Fruit fly (Drosophila melanogaster) whole organism, embryonic: ENCODE data around the gene CG15213.

ENCODE experiments used
- Bgb ChIP-seq: fragments of 200-800 bp; sonication (Bioruptor generic); IDR thresholded peaks from 2 replicates; pipeline ENCODE4 v1.3.6; 2022; ENCODE audit warnings: missing biosample characterization, missing genetic modification characterization; ENCODE audit not compliant: partially characterized antibody
- CG10654 ChIP-seq: fragments of 200-800 bp; sonication (Bioruptor generic); optimal IDR thresholded peaks from 2 replicates; lab custom pipeline; 2016; ENCODE audit warnings: missing biosample characterization, missing genetic modification characterization
- CG11456 ChIP-seq: fragments of 200-800 bp; sonication (Bioruptor generic); IDR thresholded peaks from 3 replicates; pipeline ENCODE4 v1.3.6; 2022; ENCODE audit warnings: missing biosample characterization, missing genetic modification characterization
- CG11560 ChIP-seq: fragments of 200-800 bp; sonication (Bioruptor generic); IDR thresholded peaks from 3 replicates; pipeline ENCODE4 v1.3.6; 2022; ENCODE audit warnings: missing biosample characterization, missing genetic modification characterization
- CG12104 ChIP-seq: fragments of 200-800 bp; sonication (Bioruptor generic); optimal IDR thresholded peaks from 3 replicates; lab custom pipeline; 2016; ENCODE audit warnings: missing biosample characterization, missing genetic modification characterization
- CG13287 ChIP-seq: fragments of 200-800 bp; sonication (Bioruptor generic); IDR thresholded peaks from 2 replicates; pipeline ENCODE4 v1.3.6; 2022; ENCODE audit warnings: missing biosample characterization, missing genetic modification characterization; ENCODE audit not compliant: partially characterized antibody
- CG13424 ChIP-seq: fragments of 200-800 bp; sonication (Bioruptor generic); optimal IDR thresholded peaks from 2 replicates; lab custom pipeline; 2019; ENCODE audit warnings: missing biosample characterization, mild to moderate bottlenecking, missing genetic modification characterization, moderate library complexity
- CG14860 ChIP-seq: fragments of 200-800 bp; sonication (Bioruptor generic); IDR thresholded peaks from 3 replicates; pipeline ENCODE4 v1.3.6; 2022; ENCODE audit warnings: missing biosample characterization, missing genetic modification characterization; ENCODE audit not compliant: partially characterized antibody
- CG15514 ChIP-seq: fragments of 200-800 bp; sonication (Bioruptor generic); optimal IDR thresholded peaks from 3 replicates; lab custom pipeline; 2017; ENCODE audit warnings: missing biosample characterization, missing genetic modification characterization, mild to moderate bottlenecking, moderate library complexity, missing genetic modification reagents
- CG18619 ChIP-seq: fragments of 200-800 bp; sonication (Bioruptor generic); optimal IDR thresholded peaks from 3 replicates; lab custom pipeline; 2017; ENCODE audit warnings: missing biosample characterization, mild to moderate bottlenecking, missing genetic modification characterization
- CG2129 ChIP-seq: fragments of 200-800 bp; sonication (Bioruptor generic); IDR thresholded peaks from 2 replicates; pipeline ENCODE4 v1.3.6; 2022; ENCODE audit warnings: missing biosample characterization, missing genetic modification characterization; ENCODE audit not compliant: partially characterized antibody
- CG7271 ChIP-seq: fragments of 200-800 bp; sonication (Bioruptor generic); optimal IDR thresholded peaks from 2 replicates; lab custom pipeline; 2018; ENCODE audit warnings: missing biosample characterization, mild to moderate bottlenecking, missing genetic modification characterization, moderate library complexity
- CG9797 ChIP-seq: fragments of 200-800 bp; sonication (Bioruptor generic); optimal IDR thresholded peaks from 3 replicates; lab custom pipeline; 2018; ENCODE audit warnings: missing biosample characterization, mild to moderate bottlenecking, missing genetic modification characterization
- Camta ChIP-seq: fragments of 200-800 bp; sonication (Bioruptor generic); optimal IDR thresholded peaks from 2 replicates; lab custom pipeline; 2016; ENCODE audit warnings: missing biosample characterization, missing genetic modification characterization
- Chrac-16 ChIP-seq: fragments of 200-800 bp; sonication (Bioruptor generic); optimal IDR thresholded peaks from 3 replicates; lab custom pipeline; 2016; ENCODE audit warnings: missing biosample characterization, missing genetic modification characterization
- Deaf1 ChIP-seq: fragments of 200-800 bp; optimal IDR thresholded peaks from 3 replicates; lab custom pipeline; 2019; ENCODE audit warnings: missing biosample characterization, mild to moderate bottlenecking, missing genetic modification characterization, moderate library complexity
- Dll ChIP-seq: fragments of 200-800 bp; sonication (Bioruptor generic); IDR thresholded peaks from 4 replicates; pipeline ENCODE4 v1.3.6; 2022; ENCODE audit warnings: missing biosample characterization, missing genetic modification characterization; ENCODE audit not compliant: partially characterized antibody
- HHEX ChIP-seq: fragments of 200-800 bp; sonication (Bioruptor generic); optimal IDR thresholded peaks from 3 replicates; lab custom pipeline; 2017; ENCODE audit warnings: missing biosample characterization, mild to moderate bottlenecking, missing genetic modification characterization, missing genetic modification reagents
- Kr ChIP-seq: fragments of 200-800 bp; sonication (Bioruptor generic); optimal IDR thresholded peaks from 2 replicates; lab custom pipeline; 2017; ENCODE audit warnings: missing biosample characterization, mild to moderate bottlenecking, missing genetic modification characterization
- Lhr ChIP-seq: fragments of 200-800 bp; sonication (Bioruptor generic); optimal IDR thresholded peaks from 3 replicates; lab custom pipeline; 2017; ENCODE audit warnings: mild to moderate bottlenecking, missing biosample characterization, missing genetic modification reagents, missing genetic modification characterization
- MBD-R2 ChIP-seq: fragments of 200-800 bp; sonication (Bioruptor generic); IDR thresholded peaks from 2 replicates; pipeline ENCODE4 v1.3.6; 2022; ENCODE audit warnings: missing biosample characterization, missing genetic modification characterization
- Meics ChIP-seq: fragments of 200-800 bp; sonication (Bioruptor generic); optimal IDR thresholded peaks from 2 replicates; lab custom pipeline; 2017; ENCODE audit warnings: missing biosample characterization, mild to moderate bottlenecking, missing genetic modification characterization
- Myb ChIP-seq: fragments of 200-800 bp; sonication (Bioruptor generic); optimal IDR thresholded peaks from 2 replicates; lab custom pipeline; 2016; ENCODE audit warnings: missing biosample characterization, missing genetic modification characterization
- NC2β ChIP-seq: fragments of 200-800 bp; sonication (Bioruptor generic); optimal IDR thresholded peaks from 2 replicates; lab custom pipeline; 2016; ENCODE audit warnings: missing biosample characterization, missing genetic modification characterization
- Pdp1 ChIP-seq, 2 experiments: fragments of 200-800 bp; sonication (Bioruptor generic); optimal IDR thresholded peaks; 3 replicates each; lab custom pipeline; 2016; ENCODE audit warnings: missing biosample characterization in 2 of 2, missing genetic modification characterization in 2 of 2, mild to moderate bottlenecking in 1 of 2, moderate library complexity in 1 of 2
- Poxn ChIP-seq: fragments of 200-800 bp; sonication (Bioruptor generic); IDR thresholded peaks from 2 replicates; pipeline ENCODE4 v1.3.6; 2022; ENCODE audit warnings: missing biosample characterization, missing genetic modification characterization
- Rfx ChIP-seq: fragments of 200-800 bp; sonication (Bioruptor generic); IDR thresholded peaks from 2 replicates; pipeline ENCODE4 v1.3.6; 2022; ENCODE audit warnings: missing biosample characterization, missing genetic modification characterization
- al ChIP-seq: fragments of 200-800 bp; sonication (Bioruptor generic); IDR thresholded peaks from 2 replicates; pipeline ENCODE4 v1.3.6; 2022; ENCODE audit warnings: missing biosample characterization, missing genetic modification characterization
- amos ChIP-seq: fragments of 200-800 bp; sonication (Bioruptor generic); IDR thresholded peaks from 2 replicates; pipeline ENCODE4 v1.3.6; 2022; ENCODE audit warnings: missing biosample characterization, missing genetic modification characterization; ENCODE audit not compliant: partially characterized antibody
- ara ChIP-seq: fragments of 200-800 bp; sonication (Bioruptor generic); IDR thresholded peaks from 2 replicates; pipeline ENCODE4 v1.3.6; 2022; ENCODE audit warnings: missing biosample characterization, missing genetic modification characterization
- ase ChIP-seq: fragments of 200-800 bp; sonication (Bioruptor generic); IDR thresholded peaks from 3 replicates; pipeline ENCODE4 v1.3.6; 2022; ENCODE audit warnings: missing biosample characterization, missing genetic modification characterization
- cas ChIP-seq: fragments of 200-800 bp; sonication (Bioruptor generic); IDR thresholded peaks from 2 replicates; pipeline ENCODE4 v1.3.6; 2022; ENCODE audit warnings: missing biosample characterization, missing genetic modification characterization
- dmrt11E ChIP-seq: fragments of 200-800 bp; sonication (Bioruptor generic); optimal IDR thresholded peaks from 3 replicates; lab custom pipeline; 2018; ENCODE audit warnings: missing biosample characterization, mild to moderate bottlenecking, missing genetic modification characterization, moderate library complexity
- eve ChIP-seq, 2 experiments: fragments of >200 bp; optimal IDR thresholded peaks; 2 replicates each; lab custom pipeline; 2017; ENCODE audit warnings: missing biosample characterization in 2 of 2, missing genetic modification characterization in 2 of 2
- ewg ChIP-seq: fragments of 200-800 bp; sonication (Bioruptor generic); optimal IDR thresholded peaks from 3 replicates; lab custom pipeline; 2017; ENCODE audit warnings: mild to moderate bottlenecking, missing biosample characterization, missing genetic modification reagents, missing genetic modification characterization
- gfzf ChIP-seq: fragments of 200-800 bp; sonication (Bioruptor generic); optimal IDR thresholded peaks from 2 replicates; lab custom pipeline; 2016; ENCODE audit warnings: missing biosample characterization, mild to moderate bottlenecking, missing genetic modification characterization, moderate library complexity
- hkb ChIP-seq, 2 experiments: fragments of 200-800 bp in 1 of 2; fragments of >200 bp in 1 of 2; sonication (Bioruptor generic) in 1 of 2; IDR thresholded peaks in 1 of 2; optimal IDR thresholded peaks in 1 of 2; 2 replicates each; pipeline versions ENCODE4 v1.3.6 to Lab custom; 2017 to 2022; ENCODE audit warnings: missing biosample characterization in 1 of 2, missing genetic modification characterization in 1 of 2
- maf-S ChIP-seq: fragments of 200-800 bp; sonication (Bioruptor generic); optimal IDR thresholded peaks from 2 replicates; lab custom pipeline; 2016; ENCODE audit warnings: missing biosample characterization, missing genetic modification characterization
- phol ChIP-seq: fragments of 200-800 bp; sonication (Bioruptor generic); optimal IDR thresholded peaks from 3 replicates; lab custom pipeline; 2018; ENCODE audit warnings: missing biosample characterization, mild to moderate bottlenecking, missing genetic modification characterization, moderate library complexity
- pum ChIP-seq: fragments of 200-800 bp; sonication (Bioruptor generic); optimal IDR thresholded peaks from 2 replicates; lab custom pipeline; 2016; ENCODE audit warnings: missing biosample characterization, missing genetic modification characterization
- pzg ChIP-seq: fragments of 200-800 bp; sonication (Bioruptor generic); optimal IDR thresholded peaks from 3 replicates; lab custom pipeline; 2018; ENCODE audit warnings: missing biosample characterization, mild to moderate bottlenecking, missing genetic modification characterization, moderate library complexity
- rib ChIP-seq: fragments of 200-800 bp; sonication (Bioruptor generic); IDR thresholded peaks from 2 replicates; pipeline ENCODE4 v1.3.6; 2022; ENCODE audit warnings: missing biosample characterization, missing genetic modification characterization
- sc ChIP-seq, 3 experiments: fragments of >200 bp in 2 of 3; fragments of 200-800 bp in 1 of 3; sonication (Bioruptor generic) in 1 of 3; optimal IDR thresholded peaks; 2 replicates in 2 of 3; 3 replicates in 1 of 3; lab custom pipeline; 2017; ENCODE audit warnings: mild to moderate bottlenecking in 1 of 3, missing biosample characterization in 1 of 3, missing genetic modification characterization in 1 of 3, missing genetic modification reagents in 1 of 3
- slp2 ChIP-seq: fragments of 200-800 bp; sonication (Bioruptor generic); optimal IDR thresholded peaks from 2 replicates; lab custom pipeline; 2016; ENCODE audit warnings: missing biosample characterization, missing genetic modification characterization
- stwl ChIP-seq: fragments of 200-800 bp; sonication (Bioruptor generic); optimal IDR thresholded peaks from 3 replicates; lab custom pipeline; 2018; ENCODE audit warnings: missing biosample characterization, mild to moderate bottlenecking, missing genetic modification characterization, moderate library complexity
- tup ChIP-seq: fragments of 200-800 bp; sonication (Bioruptor generic); optimal IDR thresholded peaks from 2 replicates; lab custom pipeline; 2016; ENCODE audit warnings: missing biosample characterization, mild to moderate bottlenecking, missing genetic modification characterization, moderate library complexity
- twi ChIP-seq: fragments of 200-800 bp; optimal IDR thresholded peaks from 2 replicates; lab custom pipeline; 2019; ENCODE audit warnings: missing biosample characterization, mild to moderate bottlenecking, missing genetic modification characterization, moderate library complexity
- vvl ChIP-seq: fragments of 200-800 bp; sonication (Bioruptor generic); IDR thresholded peaks from 2 replicates; pipeline ENCODE4 v1.3.6; 2022; ENCODE audit warnings: missing biosample characterization, missing genetic modification characterization

The CG15213 gene

DNA sequence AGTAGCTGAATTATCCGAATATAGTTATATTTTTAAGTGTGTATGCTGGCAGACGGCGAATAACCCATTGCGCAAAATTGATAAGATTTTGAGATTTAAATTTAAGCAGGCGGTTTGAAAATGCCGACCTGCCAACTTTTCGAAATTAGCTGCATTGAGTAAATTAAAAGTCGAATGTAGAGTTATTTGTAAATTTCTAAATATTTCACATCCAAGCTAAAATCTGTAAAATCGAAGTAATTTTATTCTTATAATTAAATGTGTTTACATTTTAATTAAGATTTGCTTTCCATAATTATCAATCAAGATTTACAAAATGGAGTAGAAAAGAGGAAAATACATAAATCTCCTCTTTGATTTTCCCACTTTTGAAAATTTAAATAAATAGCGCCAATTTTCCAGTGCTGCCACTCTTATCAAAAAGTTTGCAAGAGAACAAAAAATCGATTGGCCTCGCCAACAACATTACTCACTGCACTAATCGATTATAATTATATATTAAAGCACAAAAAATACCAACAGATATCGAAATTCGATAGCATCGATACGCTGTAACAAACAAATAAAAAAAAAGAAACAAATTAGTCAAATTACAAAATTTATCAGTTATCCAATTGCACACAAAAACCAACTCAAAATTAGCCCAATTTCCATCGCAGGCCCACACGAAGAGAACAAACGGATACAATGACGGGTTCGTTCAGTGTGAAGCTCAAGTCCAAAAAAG, 847 bp upstream of the CG15213 start, which contains the start of gene Yod1 (continued):
- TF ChIP-seq ase (GFP tag; lab: Robert Waterston, UW), result no peak
- no peak for TF ChIP-seq CG10654 (GFP tag; lab: Kevin White, UChicago)
- TF ChIP-seq Chrac-16, result no peak
- peak; percentile 51 for TF ChIP-seq Lhr
- TF ChIP-seq CG11456 (GFP tag; lab: Robert Waterston, UW), result no peak
- no peak for TF ChIP-seq CG7271
- TF ChIP-seq Camta (GFP tag; lab: Kevin White, UChicago), result no peak
- no peak for TF ChIP-seq CG18619 (GFP tag; lab: Kevin White, UChicago)
- TF ChIP-seq gfzf (GFP tag; lab: Kevin White, UChicago), result peak; percentile 32
- peak; percentile 21; the same call in 1 of the 2 replicates for TF ChIP-seq CG2129 (GFP tag; lab: Robert Waterston, UW)
- peak; percentile 49 for TF ChIP-seq MBD-R2 (GFP tag; lab: Robert Waterston, UW)
- peak; percentile 62; the same call in 1 of the 3 replicates for TF ChIP-seq CG14860 (GFP tag; lab: Robert Waterston, UW)
- no peak for TF ChIP-seq slp2 (GFP tag; lab: Kevin White, UChicago)
- TF ChIP-seq CG15514, result peak; percentile 64
- TF ChIP-seq vvl (GFP tag; lab: Robert Waterston, UW), result no peak
- TF ChIP-seq hkb (optimal IDR thresholded peaks at IDR 0.05; lab: Kevin White, UChicago), result no peak
- TF ChIP-seq hkb (GFP tag; IDR thresholded peaks at IDR 0.05; lab: Robert Waterston, UW), result no peak
- peak; percentile 83 for TF ChIP-seq CG13287 (GFP tag; lab: Robert Waterston, UW)
- no peak for TF ChIP-seq eve (GFP tag; optimal IDR thresholded peaks at IDR 0.05; lab: Kevin White, UChicago)
- peak; percentile 86 for TF ChIP-seq Myb (GFP tag; lab: Kevin White, UChicago)
- no peak for TF ChIP-seq twi (tag; lab: Kevin White, UChicago)
- no peak for TF ChIP-seq cas (GFP tag; lab: Robert Waterston, UW)
- no peak for TF ChIP-seq Meics (GFP tag; lab: Kevin White, UChicago)
- peak; percentile 73 for TF ChIP-seq amos (GFP tag; lab: Robert Waterston, UW)
- TF ChIP-seq maf-S (GFP tag; lab: Kevin White, UChicago), result no peak
- TF ChIP-seq HHEX, result no peak
- peak; percentile 30 for TF ChIP-seq CG9797 (GFP tag; lab: Kevin White, UChicago)
- no peak for TF ChIP-seq CG12104 (GFP tag; lab: Kevin White, UChicago)
- peak; percentile 76; the same call in 1 of the 2 replicates for TF ChIP-seq Bgb (GFP tag; lab: Robert Waterston, UW)
- no peak for TF ChIP-seq tup (GFP tag; lab: Kevin White, UChicago)
- peak; percentile 28 for TF ChIP-seq phol (tag; lab: Kevin White, UChicago)
- peak; percentile 97 for TF ChIP-seq stwl (tag; lab: Kevin White, UChicago)
- TF ChIP-seq pum, result no peak
- TF ChIP-seq dmrt11E (tag; lab: Kevin White, UChicago), result no peak
- TF ChIP-seq ara (GFP tag; lab: Robert Waterston, UW), result no peak
- TF ChIP-seq CG13424 (tag; lab: Kevin White, UChicago), result no peak
- peak; percentile 81; the same call in 3 of the 4 replicates for TF ChIP-seq Dll (GFP tag; lab: Robert Waterston, UW)
- TF ChIP-seq sc (optimal IDR thresholded peaks at IDR 0.05; lab: Kevin White, UChicago), result no peak
- no peak for TF ChIP-seq sc (GFP tag; optimal IDR thresholded peaks at IDR 0.05; lab: Kevin White, UChicago)
- TF ChIP-seq Poxn (GFP tag; lab: Robert Waterston, UW), result no peak
- no peak for TF ChIP-seq al (GFP tag; lab: Robert Waterston, UW)
- TF ChIP-seq Rfx, result no peak
- TF ChIP-seq pzg (GFP tag; lab: Kevin White, UChicago), result peak; percentile 63
- no peak for TF ChIP-seq rib
- TF ChIP-seq NC2β (GFP tag; lab: Kevin White, UChicago), result no peak
- peak; percentile 96 for TF ChIP-seq CG11560
- no peak for TF ChIP-seq Kr (GFP tag; lab: Kevin White, UChicago)
- TF ChIP-seq ewg (GFP tag; lab: Kevin White, UChicago), result no peak
- no peak for TF ChIP-seq Deaf1 (tag; lab: Kevin White, UChicago)
- peak in 1 of 2 experiments; percentile 67 for TF ChIP-seq Pdp1 (GFP tag; optimal IDR thresholded peaks at IDR 0.05; lab: Kevin White, UChicago)
